Worm (Caenorhabditis elegans) whole organism, L2 larva: ENCODE measurements around the gene T04F3.1.

ENCODE experiments used
- ama-1 ChIP-seq: fragments of 150-350 bp; optimal IDR thresholded peaks from 2 replicates; lab custom pipeline; 2018; ENCODE audit warnings: inconsistent platforms
- lsy-2 ChIP-seq, 2 experiments: fragments of 150-350 bp in 1 of 2; sonication (generic microtip) in 1 of 2; optimal IDR thresholded peaks; 2 replicates each; lab custom pipeline; 2014 to 2017; ENCODE audit warnings: missing biosample characterization in 2 of 2, missing genetic modification characterization in 2 of 2
- nhr-11 ChIP-seq: fragments of 150-350 bp; optimal IDR thresholded peaks from 2 replicates; lab custom pipeline; 2014; ENCODE audit warnings: missing biosample characterization, missing genetic modification characterization
- nhr-12 ChIP-seq: fragments of 150-350 bp; optimal IDR thresholded peaks from 2 replicates; lab custom pipeline; 2014; ENCODE audit warnings: missing biosample characterization, missing genetic modification characterization
- nhr-237 ChIP-seq: fragments of 150-350 bp; optimal IDR thresholded peaks from 2 replicates; lab custom pipeline; 2014; ENCODE audit warnings: missing biosample characterization, missing genetic modification characterization
- peb-1 ChIP-seq: fragments of 150-350 bp; optimal IDR thresholded peaks from 2 replicates; lab custom pipeline; 2014; ENCODE audit warnings: missing biosample characterization, missing genetic modification characterization
- skn-1 ChIP-seq: sonication (generic microtip); optimal IDR thresholded peaks from 2 replicates; lab custom pipeline; 2017; ENCODE audit warnings: missing biosample characterization, missing genetic modification characterization
- snpc-4 ChIP-seq: fragments of 150-350 bp; optimal IDR thresholded peaks from 2 replicates; lab custom pipeline; 2014; ENCODE audit warnings: missing biosample characterization, missing genetic modification characterization
- unc-39 ChIP-seq: fragments of 150-350 bp; optimal IDR thresholded peaks from 2 replicates; lab custom pipeline; 2014; ENCODE audit warnings: missing biosample characterization, missing genetic modification characterization
- ztf-11 ChIP-seq: sonication (generic microtip); optimal IDR thresholded peaks from 2 replicates; lab custom pipeline; 2017; ENCODE audit warnings: missing biosample characterization, missing genetic modification characterization

DNA sequence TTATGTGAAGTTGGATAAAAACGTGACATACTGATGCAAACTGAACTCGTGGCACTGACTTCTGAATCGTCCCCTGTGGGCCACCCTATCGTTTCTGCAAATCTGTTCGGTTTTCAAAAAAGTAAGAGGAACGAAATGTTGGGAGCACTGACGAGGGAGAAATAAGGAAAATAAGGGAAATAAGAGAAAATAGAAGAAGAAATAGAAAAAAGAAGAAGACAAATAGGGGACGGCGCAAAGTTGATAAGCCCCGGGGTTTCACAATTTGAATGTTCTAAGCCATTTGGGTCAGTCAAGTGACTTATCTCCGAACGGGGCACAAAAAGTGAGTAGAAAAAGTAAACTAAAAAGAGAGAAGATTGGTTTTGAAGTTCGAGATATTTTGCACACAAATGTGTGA is 44.3 kb upstream of the T04F3.1 start, which contains the start of gene W05E10.5:
- TF ChIP-seq unc-39 (tag; lab: Kevin White, UChicago) (no peak), snpc-4 (tag; lab: Kevin White, UChicago) (no peak), nhr-12 (tag; lab: Kevin White, UChicago) (no peak), nhr-237 (tag; lab: Kevin White, UChicago) (no peak), nhr-11 (tag; lab: Kevin White, UChicago) (no peak), ama-1 (lab: Kevin White, UChicago) (no peak), skn-1 (tag; lab: Kevin White, UChicago) (no peak), lsy-2 (tag; optimal IDR thresholded peaks at IDR 0.05; lab: Kevin White, UChicago) (no peak), ztf-11 (tag; lab: Kevin White, UChicago) (no peak), peb-1 (tag; lab: Kevin White, UChicago) (no peak)
